Fruit fly (Drosophila melanogaster) whole organism, adult: ENCODE measurements around the gene Ipp.

ENCODE experiments used
- CG12768 ChIP-seq: fragments of 200-800 bp; sonication (Bioruptor generic); optimal IDR thresholded peaks from 2 replicates; lab custom pipeline; 2017; ENCODE audit warnings: missing biosample characterization, missing genetic modification characterization, mild to moderate bottlenecking, moderate library complexity, missing genetic modification reagents
- CG5204 ChIP-seq: fragments of 200-800 bp; sonication (Bioruptor generic); optimal IDR thresholded peaks from 2 replicates; lab custom pipeline; 2016; ENCODE audit warnings: missing biosample characterization, missing genetic modification characterization
- Crg-1 ChIP-seq: fragments of 200-800 bp; sonication (Bioruptor generic); optimal IDR thresholded peaks from 2 replicates; lab custom pipeline; 2016; ENCODE audit warnings: missing biosample characterization, missing genetic modification characterization

- TF ChIP-seq Crg-1 (GFP tag; lab: Kevin White, UChicago) (no peak), CG5204 (no peak), CG12768 (GFP tag; lab: Kevin White, UChicago) (no peak)
Observed at dm6 chr3R:13978078-13978559, 19.5 kb downstream of the Ipp start.
